Fruit fly (Drosophila melanogaster): ENCODE results near the gene CG32091.
A peak's percentile ranks its signal among the peaks of the same experiment; 100 is the strongest.

CG32091 gene

DNA sequence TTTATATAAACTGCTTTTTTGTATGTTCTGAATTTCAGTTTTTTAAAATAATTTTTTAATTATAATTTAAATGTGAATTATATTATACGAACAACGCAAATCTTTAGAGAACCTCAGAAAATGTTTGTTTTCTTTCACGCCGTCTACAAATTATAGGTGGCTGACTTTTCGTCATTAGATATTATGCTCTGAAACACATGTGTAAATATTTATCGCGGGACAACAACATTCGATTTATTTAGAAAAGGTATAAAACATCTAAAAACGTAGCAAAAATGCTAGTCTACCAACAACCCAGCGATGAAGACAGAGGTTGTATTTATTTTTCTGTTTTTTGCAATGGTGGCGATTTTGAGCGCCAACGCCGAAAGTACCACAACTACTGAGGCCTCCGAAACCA, 21.4 kb upstream of the CG32091 start, which contains the start of gene CG42832 (continued):
- no peak for TF ChIP-seq CG7987 (GFP tag; optimal IDR thresholded peaks at IDR 0.05)
- TF ChIP-seq ase (GFP tag; IDR thresholded peaks at IDR 0.05) = no peak
- TF ChIP-seq ash1 (GFP tag; optimal IDR thresholded peaks at IDR 0.05) = no peak
- TF ChIP-seq Fer1 (GFP tag; optimal IDR thresholded peaks at IDR 0.05) = peak; percentile 21
- no peak for TF ChIP-seq scrt (GFP tag; optimal IDR thresholded peaks at IDR 0.05)
- TF ChIP-seq tap (tag; optimal IDR thresholded peaks at IDR 0.05) = no peak
- no peak for TF ChIP-seq CG14667 (GFP tag; IDR thresholded peaks at IDR 0.05)
- no peak for TF ChIP-seq CG34224 (GFP tag; IDR thresholded peaks at IDR 0.05; ENCODE audit: partially characterized antibody)
- TF ChIP-seq jumu (GFP tag; optimal IDR thresholded peaks at IDR 0.05) = no peak
- TF ChIP-seq lilli (GFP tag; optimal IDR thresholded peaks at IDR 0.05) = no peak
- TF ChIP-seq CG11504 (tag; optimal IDR thresholded peaks at IDR 0.05) = no peak
- no peak for TF ChIP-seq CG1647 (GFP tag; optimal IDR thresholded peaks at IDR 0.05)
- TF ChIP-seq CG12071 (GFP tag; optimal IDR thresholded peaks at IDR 0.05) = no peak
- TF ChIP-seq tin (GFP tag; optimal IDR thresholded peaks at IDR 0.05) = no peak
- TF ChIP-seq caup (GFP tag; optimal IDR thresholded peaks at IDR 0.05; ENCODE audit: severe bottlenecking) = peak; percentile 42
- TF ChIP-seq CG10366 (GFP tag; IDR thresholded peaks at IDR 0.05) = no peak
- TF ChIP-seq crp (GFP tag; optimal IDR thresholded peaks at IDR 0.05) = no peak
- TF ChIP-seq Spps (tag; optimal IDR thresholded peaks at IDR 0.05) = no peak
- TF ChIP-seq HmgZ (tag; optimal IDR thresholded peaks at IDR 0.05) = no peak
- no peak for TF ChIP-seq Taf1 (GFP tag; IDR thresholded peaks at IDR 0.05)
- peak; percentile 43 for TF ChIP-seq CG18599 (GFP tag; optimal IDR thresholded peaks at IDR 0.05)
- 0 out of 3 replicates have a peak, but pooled peaks have one; percentile 25 for TF ChIP-seq CG11695 (GFP tag; IDR thresholded peaks at IDR 0.05)
- TF ChIP-seq CG17829 (tag; optimal IDR thresholded peaks at IDR 0.05) = no peak
- TF ChIP-seq Jarid2 (GFP tag; optimal IDR thresholded peaks at IDR 0.05) = no peak
- no peak for TF ChIP-seq CG13123 (GFP tag; optimal IDR thresholded peaks at IDR 0.05)
- TF ChIP-seq CG2712 (tag; optimal IDR thresholded peaks at IDR 0.05) = no peak
- TF ChIP-seq CG8388 (GFP tag; optimal IDR thresholded peaks at IDR 0.05) = no peak
- no peak for TF ChIP-seq Hmx (GFP tag; optimal IDR thresholded peaks at IDR 0.05)
- TF ChIP-seq CG10979 (tag; optimal IDR thresholded peaks at IDR 0.05) = no peak
- TF ChIP-seq CG3407 (GFP tag; optimal IDR thresholded peaks at IDR 0.05) = no peak
- no peak for TF ChIP-seq sima (GFP tag; optimal IDR thresholded peaks at IDR 0.05)

DNA sequence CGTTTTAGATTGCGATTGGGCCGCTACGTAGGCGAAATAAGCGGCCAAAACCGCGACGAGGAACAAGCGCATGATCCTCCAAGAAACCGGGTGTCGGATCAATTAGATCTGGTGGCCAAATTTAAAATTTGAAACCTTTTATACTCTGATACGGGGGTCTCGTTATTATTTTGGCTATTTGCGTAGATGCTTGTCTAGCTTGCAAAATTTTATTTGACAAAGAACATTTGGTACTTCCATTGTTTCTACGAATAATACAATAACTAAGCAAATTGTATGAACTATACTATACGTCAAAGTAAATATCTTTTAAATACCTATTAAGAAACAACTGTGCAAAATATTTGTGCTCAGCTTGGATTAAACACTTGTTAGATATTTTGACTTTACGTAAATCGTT, 11.2 kb upstream of the CG32091 start, which contains the start of gene Muc68Ca:
Gene Muc68Ca, minus strand, starts transcription at position 101 of the 400 bp plus-strand sequence.
- TF ChIP-seq CG7271 (tag; optimal IDR thresholded peaks at IDR 0.05) (no peak), CG7987 (GFP tag; optimal IDR thresholded peaks at IDR 0.05) (no peak), Sox100B (GFP tag; optimal IDR thresholded peaks at IDR 0.05) (no peak), mirr (GFP tag; optimal IDR thresholded peaks at IDR 0.05) (no peak), CG7786 (GFP tag; optimal IDR thresholded peaks at IDR 0.05) (no peak), ewg (GFP tag; optimal IDR thresholded peaks at IDR 0.05) (no peak), cwo (GFP tag; optimal IDR thresholded peaks at IDR 0.05) (no peak), dysf (GFP tag; IDR thresholded peaks at IDR 0.05) (no peak), tll (GFP tag; optimal IDR thresholded peaks at IDR 0.05) (no peak), CG2199 (GFP tag; IDR thresholded peaks at IDR 0.05) (no peak), CG3281 (GFP tag; optimal IDR thresholded peaks at IDR 0.05) (no peak), CG10147 (GFP tag; optimal IDR thresholded peaks at IDR 0.05) (no peak), CG43689 (GFP tag; IDR thresholded peaks at IDR 0.05) (no peak), CG10321 (GFP tag; IDR thresholded peaks at IDR 0.05) (no peak), bowl (GFP tag; IDR thresholded peaks at IDR 0.05) (no peak), H2.0 (GFP tag; IDR thresholded peaks at IDR 0.05) (no peak)
